Worm (Caenorhabditis elegans) whole organism, young adult: ENCODE data around the gene dnc-1.

Source experiments
- B0261.1 ChIP-seq: sonication (generic microtip); optimal IDR thresholded peaks from 2 replicates; lab custom pipeline; 2016; ENCODE audit warnings: mild to moderate bottlenecking, missing genetic modification characterization, moderate library complexity, missing compliant biosample characterization
- B0336.3 ChIP-seq: fragments of 200-800 bp; sonication (Bioruptor generic); IDR thresholded peaks from 2 replicates; pipeline ENCODE4 v1.3.6; 2022; ENCODE audit warnings: missing genetic modification characterization, missing compliant biosample characterization
- C17E4.6 ChIP-seq: fragments of 200-800 bp; sonication (Bioruptor generic); IDR thresholded peaks from 2 replicates; pipeline ENCODE4 v1.3.6; 2022; ENCODE audit warnings: missing genetic modification reagents, missing genetic modification characterization, missing compliant biosample characterization
- F10E7.11 ChIP-seq: sonication (generic microtip); optimal IDR thresholded peaks from 2 replicates; lab custom pipeline; 2017; ENCODE audit warnings: mild to moderate bottlenecking, missing genetic modification characterization, moderate library complexity, missing compliant biosample characterization
- F49E8.2 ChIP-seq: sonication (generic microtip); optimal IDR thresholded peaks from 3 replicates; lab custom pipeline; 2017; ENCODE audit warnings: missing genetic modification characterization, mild to moderate bottlenecking, missing compliant biosample characterization, antibody characterized with exemption, moderate library complexity; ENCODE audit not compliant: insufficient read depth
- F52B5.7 ChIP-seq: sonication (generic microtip); optimal IDR thresholded peaks from 2 replicates; lab custom pipeline; 2016; ENCODE audit warnings: mild to moderate bottlenecking, missing genetic modification characterization, missing compliant biosample characterization
- T26A5.8 ChIP-seq: sonication (generic microtip); optimal IDR thresholded peaks from 2 replicates; lab custom pipeline; 2016; ENCODE audit warnings: missing genetic modification characterization, missing compliant biosample characterization
- Y53F4B.3 ChIP-seq: fragments of 200-800 bp; sonication (Bioruptor generic); IDR thresholded peaks from 2 replicates; pipeline ENCODE4 v1.3.6; 2022; ENCODE audit warnings: missing genetic modification reagents, missing genetic modification characterization, missing compliant biosample characterization
- Y53G8AR.9 ChIP-seq: fragments of 200-800 bp; sonication (Bioruptor generic); conservative IDR thresholded peaks from 2 replicates; pipeline ENCODE4 v1.3.6; 2022; ENCODE audit warnings: missing genetic modification reagents, missing genetic modification characterization, missing compliant biosample characterization
- Y67H2A.10 ChIP-seq: fragments of 200-800 bp; sonication (Bioruptor generic); conservative IDR thresholded peaks from 2 replicates; pipeline ENCODE4 v1.3.6; 2022; ENCODE audit warnings: missing genetic modification reagents, missing genetic modification characterization, missing compliant biosample characterization
- Y79H2A.3 ChIP-seq: fragments of 200-800 bp; sonication (Bioruptor generic); conservative IDR thresholded peaks from 2 replicates; pipeline ENCODE4 v1.3.6; 2022; ENCODE audit warnings: missing genetic modification reagents, missing genetic modification characterization, missing compliant biosample characterization
- Y95B8A.8 ChIP-seq: fragments of 200-800 bp; sonication (Bioruptor generic); IDR thresholded peaks from 2 replicates; pipeline ENCODE4 v1.3.6; 2022; ENCODE audit warnings: missing genetic modification reagents, missing genetic modification characterization, missing compliant biosample characterization
- aptf-3 ChIP-seq: fragments of 200-800 bp; sonication (Bioruptor generic); IDR thresholded peaks from 2 replicates; pipeline ENCODE4 v1.3.6; 2022; ENCODE audit warnings: missing genetic modification characterization, missing compliant biosample characterization
- attf-3 ChIP-seq: fragments of 200-800 bp; sonication (Bioruptor generic); conservative IDR thresholded peaks from 2 replicates; pipeline ENCODE4 v1.3.6; 2022; ENCODE audit warnings: missing genetic modification reagents, missing genetic modification characterization, missing compliant biosample characterization
- attf-6 ChIP-seq: fragments of 200-800 bp; sonication (Bioruptor generic); IDR thresholded peaks from 2 replicates; pipeline ENCODE4 v1.3.6; 2022; ENCODE audit warnings: missing genetic modification reagents, missing genetic modification characterization, missing compliant biosample characterization
- bed-2 ChIP-seq: fragments of 200-800 bp; sonication (Bioruptor generic); IDR thresholded peaks from 2 replicates; pipeline ENCODE4 v1.3.6; 2022; ENCODE audit warnings: missing genetic modification reagents, missing genetic modification characterization, missing compliant biosample characterization
- cebp-1 ChIP-seq, 2 experiments: fragments of 200-800 bp in 1 of 2; sonication (Bioruptor generic) in 1 of 2; sonication (generic microtip) in 1 of 2; IDR thresholded peaks in 1 of 2; optimal IDR thresholded peaks in 1 of 2; 2 replicates each; pipeline versions ENCODE4 v1.3.6 to Lab custom; 2017 to 2022; ENCODE audit warnings: missing compliant biosample characterization in 2 of 2, missing genetic modification characterization in 2 of 2, mild to moderate bottlenecking in 1 of 2, missing genetic modification reagents in 1 of 2, moderate library complexity in 1 of 2
- ceh-27 ChIP-seq: fragments of 200-800 bp; sonication (Bioruptor generic); optimal IDR thresholded peaks from 2 replicates; lab custom pipeline; 2018; ENCODE audit warnings: mild to moderate bottlenecking, missing genetic modification characterization, moderate library complexity, missing compliant biosample characterization
- die-1 ChIP-seq: sonication (generic microtip); optimal IDR thresholded peaks from 2 replicates; lab custom pipeline; 2016; ENCODE audit warnings: missing genotype, mild to moderate bottlenecking, missing genetic modification characterization, missing compliant biosample characterization
- dox-1 ChIP-seq: fragments of 200-800 bp; sonication (Bioruptor generic); IDR thresholded peaks from 2 replicates; pipeline ENCODE4 v1.3.6; 2022; ENCODE audit warnings: missing genetic modification reagents, missing genetic modification characterization, missing compliant biosample characterization
- egrh-3 ChIP-seq: fragments of 200-800 bp; sonication (Bioruptor generic); IDR thresholded peaks from 2 replicates; pipeline ENCODE4 v1.3.6; 2022; ENCODE audit warnings: missing genetic modification reagents, missing genetic modification characterization, missing compliant biosample characterization
- ekl-4 ChIP-seq: fragments of 200-800 bp; sonication (Bioruptor generic); IDR thresholded peaks from 2 replicates; pipeline ENCODE4 v1.3.6; 2022; ENCODE audit warnings: missing genetic modification reagents, missing genetic modification characterization, missing compliant biosample characterization
- hmg-1.2 ChIP-seq: fragments of 200-800 bp; sonication (Bioruptor generic); IDR thresholded peaks from 2 replicates; pipeline ENCODE4 v1.3.6; 2022; ENCODE audit warnings: missing genetic modification reagents, missing genetic modification characterization, missing compliant biosample characterization
- hrde-1 ChIP-seq: sonication (generic microtip); optimal IDR thresholded peaks from 2 replicates; lab custom pipeline; 2016; ENCODE audit warnings: missing genetic modification characterization, mild to moderate bottlenecking, missing compliant biosample characterization, moderate library complexity, missing genotype, missing genetic modification reagents, borderline replicate concordance
- let-526 ChIP-seq: fragments of 200-800 bp; sonication (Bioruptor generic); IDR thresholded peaks from 2 replicates; pipeline ENCODE4 v1.3.6; 2022; ENCODE audit warnings: missing genetic modification reagents, missing genetic modification characterization, missing compliant biosample characterization
- lin-26 ChIP-seq: fragments of 200-800 bp; sonication (Bioruptor generic); IDR thresholded peaks from 2 replicates; pipeline ENCODE4 v1.3.6; 2022; ENCODE audit warnings: missing genetic modification reagents, missing genetic modification characterization, missing compliant biosample characterization
- lin-40 ChIP-seq: sonication (generic microtip); optimal IDR thresholded peaks from 2 replicates; lab custom pipeline; 2016; ENCODE audit warnings: missing genetic modification characterization, mild to moderate bottlenecking, missing compliant biosample characterization, missing genotype, missing genetic modification reagents
- lin-54 ChIP-seq: fragments of 200-800 bp; sonication (Bioruptor generic); optimal IDR thresholded peaks from 2 replicates; lab custom pipeline; 2018; ENCODE audit warnings: mild to moderate bottlenecking, missing genetic modification characterization, missing compliant biosample characterization
- madf-10 ChIP-seq: sonication (generic microtip); optimal IDR thresholded peaks from 2 replicates; lab custom pipeline; 2016; ENCODE audit warnings: mild to moderate bottlenecking, missing genetic modification characterization, missing compliant biosample characterization
- madf-3 ChIP-seq: fragments of 200-800 bp; sonication (Bioruptor generic); IDR thresholded peaks from 2 replicates; pipeline ENCODE4 v1.3.6; 2022; ENCODE audit warnings: missing genetic modification reagents, missing genetic modification characterization, missing compliant biosample characterization
- madf-6 ChIP-seq: fragments of 200-800 bp; sonication (Bioruptor generic); IDR thresholded peaks from 2 replicates; pipeline ENCODE4 v1.3.6; 2022; ENCODE audit warnings: missing genetic modification reagents, missing genetic modification characterization, missing compliant biosample characterization
- mel-28 ChIP-seq: sonication (generic microtip); optimal IDR thresholded peaks from 2 replicates; lab custom pipeline; 2016; ENCODE audit warnings: borderline replicate concordance, mild to moderate bottlenecking, missing genetic modification characterization, missing compliant biosample characterization
- nfya-1 ChIP-seq: sonication (generic microtip); optimal IDR thresholded peaks from 2 replicates; lab custom pipeline; 2017; ENCODE audit warnings: antibody characterized with exemption, missing compliant biosample characterization, missing genetic modification characterization, borderline replicate concordance; ENCODE audit not compliant: insufficient read depth
- nhr-179 ChIP-seq: sonication (generic microtip); optimal IDR thresholded peaks from 2 replicates; lab custom pipeline; 2016; ENCODE audit warnings: mild to moderate bottlenecking, missing genetic modification characterization, missing compliant biosample characterization
- nhr-80 ChIP-seq: sonication (generic microtip); optimal IDR thresholded peaks from 2 replicates; lab custom pipeline; 2016; ENCODE audit warnings: missing genetic modification characterization, missing compliant biosample characterization
- pha-4 ChIP-seq: fragments of 150-350 bp; sonication (generic microtip); optimal IDR thresholded peaks from 2 replicates; lab custom pipeline; 2014; ENCODE audit warnings: missing biosample characterization, missing genetic modification reagents, missing genetic modification characterization
- rec-8 ChIP-seq, 2 experiments: sonication (generic microtip); optimal IDR thresholded peaks; 2 replicates each; lab custom pipeline; 2016; ENCODE audit warnings: mild to moderate bottlenecking in 2 of 2, missing genetic modification characterization in 2 of 2, missing genetic modification reagents in 2 of 2, missing genotype in 2 of 2, missing biosample characterization in 1 of 2, missing compliant biosample characterization in 1 of 2, moderate library complexity in 1 of 2
- rpc-1 ChIP-seq, 2 experiments: fragments of 150-350 bp in 1 of 2; sonication (generic microtip) in 1 of 2; optimal IDR thresholded peaks; 2 replicates each; lab custom pipeline; 2014 to 2018; ENCODE audit warnings: missing biosample characterization in 1 of 2, missing genetic modification characterization in 1 of 2, missing genetic modification reagents in 1 of 2, missing genotype in 1 of 2
- sdz-38 ChIP-seq: sonication (generic microtip); optimal IDR thresholded peaks from 2 replicates; lab custom pipeline; 2016; ENCODE audit warnings: missing genotype, missing genetic modification characterization, missing compliant biosample characterization
- snpc-1.1 ChIP-seq: sonication (generic microtip); optimal IDR thresholded peaks from 2 replicates; lab custom pipeline; 2017; ENCODE audit warnings: missing genetic modification characterization, mild to moderate bottlenecking, missing compliant biosample characterization, antibody characterized with exemption, moderate library complexity, missing genotype, missing genetic modification reagents; ENCODE audit not compliant: insufficient read depth
- snpc-4 ChIP-seq, 5 experiments: fragments of 150-350 bp in 1 of 5; sonication (generic microtip) in 4 of 5; optimal IDR thresholded peaks; 2 replicates each; lab custom pipeline; 2014 to 2018; ENCODE audit warnings: missing genetic modification characterization in 5 of 5, missing biosample characterization in 3 of 5, antibody characterized with exemption in 2 of 5, mild to moderate bottlenecking in 2 of 5, missing compliant biosample characterization in 2 of 5, missing genotype in 2 of 5, moderate library complexity in 2 of 5, missing genetic modification reagents in 1 of 5
- tbx-9 ChIP-seq: sonication (generic microtip); optimal IDR thresholded peaks from 2 replicates; lab custom pipeline; 2016; ENCODE audit warnings: borderline replicate concordance, missing genetic modification characterization, inconsistent platforms, missing compliant biosample characterization
- tlf-1 ChIP-seq: fragments of 200-800 bp; sonication (Bioruptor generic); optimal IDR thresholded peaks from 2 replicates; lab custom pipeline; 2018; ENCODE audit warnings: mild to moderate bottlenecking, missing genetic modification characterization, missing compliant biosample characterization
- unc-62 ChIP-seq: fragments of 150-350 bp; optimal IDR thresholded peaks from 2 replicates; lab custom pipeline; 2014; ENCODE audit warnings: missing biosample characterization, missing genetic modification reagents, missing genetic modification characterization
- ztf-6 ChIP-seq: fragments of 200-800 bp; sonication (Bioruptor generic); IDR thresholded peaks from 2 replicates; pipeline ENCODE4 v1.3.6; 2022; ENCODE audit warnings: missing genetic modification reagents, missing genetic modification characterization, missing compliant biosample characterization

The dnc-1 gene

DNA sequence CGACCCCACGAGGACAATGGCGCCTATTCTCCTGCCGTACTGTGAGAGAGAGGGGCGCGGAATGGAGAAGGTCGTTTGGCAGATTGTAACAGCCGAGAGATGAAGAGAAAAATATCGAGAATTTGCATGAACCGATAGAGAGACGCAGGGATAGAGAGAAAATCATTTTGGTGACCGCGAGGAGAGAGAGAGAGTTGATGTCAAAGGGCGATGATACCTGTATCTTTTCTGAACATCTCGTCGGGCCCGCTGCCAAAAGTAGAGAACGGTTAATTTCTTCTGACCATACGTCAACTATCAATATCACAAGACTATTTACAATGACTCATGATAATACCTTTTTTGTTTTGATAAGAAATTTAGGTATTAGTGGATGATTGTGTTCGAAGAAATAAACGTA, 43.0 kb upstream of the dnc-1 start (continued):
- TF ChIP-seq pha-4 (tag; lab: Kevin White, UChicago) (no peak), Y79H2A.3 (GFP tag; lab: Robert Waterston, UW) (no peak)

ce11 chrIV:10971636-10972199, 38.7 kb upstream of the dnc-1 start:
- TF ChIP-seq nhr-80 (tag; lab: Kevin White, UChicago) (peak; percentile 27), tlf-1 (GFP tag; lab: Kevin White, UChicago) (no peak), die-1 (tag; lab: Kevin White, UChicago) (no peak), Y95B8A.8 (GFP tag; lab: Robert Waterston, UW) (no peak), cebp-1 (GFP tag; IDR thresholded peaks at IDR 0.05; lab: Robert Waterston, UW) (no peak), cebp-1 (tag; optimal IDR thresholded peaks at IDR 0.05; lab: Kevin White, UChicago) (peak; percentile 29), lin-54 (GFP tag; lab: Kevin White, UChicago) (no peak), attf-3 (no peak), lin-40 (no peak), snpc-1.1 (tag; lab: Kevin White, UChicago) (no peak), lin-26 (no peak), mel-28 (no peak), pha-4 (tag; lab: Kevin White, UChicago) (peak; percentile 56), nfya-1 (no peak), C17E4.6 (GFP tag; lab: Robert Waterston, UW) (no peak), madf-6 (GFP tag; lab: Robert Waterston, UW) (no peak), snpc-4 (GFP tag; optimal IDR thresholded peaks at IDR 0.05; lab: Kevin White, UChicago) (no peak), snpc-4 (tag; optimal IDR thresholded peaks at IDR 0.05; lab: Kevin White, UChicago) (no peak), B0336.3 (GFP tag; lab: Robert Waterston, UW) (no peak), F49E8.2 (tag; lab: Kevin White, UChicago) (no peak), hrde-1 (no peak), nhr-179 (tag; lab: Kevin White, UChicago) (no peak), dox-1 (no peak), tbx-9 (tag; lab: Kevin White, UChicago) (no peak), ztf-6 (0 out of 2 replicates have a peak, but pooled peaks have one; percentile 40), F52B5.7 (tag; lab: Kevin White, UChicago) (no peak), ekl-4 (GFP tag; lab: Robert Waterston, UW) (no peak), madf-3 (GFP tag; lab: Robert Waterston, UW) (no peak), aptf-3 (GFP tag; lab: Robert Waterston, UW) (no peak), egrh-3 (GFP tag; lab: Robert Waterston, UW) (no peak), unc-62 (no peak), sdz-38 (tag; lab: Kevin White, UChicago) (no peak), hmg-1.2 (GFP tag; lab: Robert Waterston, UW) (no peak)

- TF ChIP-seq F10E7.11 (no peak), bed-2 (no peak), madf-10 (tag; lab: Kevin White, UChicago) (no peak), T26A5.8 (tag; lab: Kevin White, UChicago) (no peak), ceh-27 (no peak), Y53F4B.3 (no peak), rpc-1 (optimal IDR thresholded peaks at IDR 0.05; lab: Kevin White, UChicago) (no peak), rpc-1 (tag; optimal IDR thresholded peaks at IDR 0.05; lab: Kevin White, UChicago) (no peak), madf-6 (GFP tag; lab: Robert Waterston, UW) (no peak), Y53G8AR.9 (GFP tag; lab: Robert Waterston, UW) (no peak), dox-1 (no peak), Y95B8A.8 (GFP tag; lab: Robert Waterston, UW) (no peak), Y67H2A.10 (no peak), B0261.1 (tag; lab: Kevin White, UChicago) (no peak), rec-8 (tag; optimal IDR thresholded peaks at IDR 0.05; lab: Kevin White, UChicago) (no peak), let-526 (GFP tag; lab: Robert Waterston, UW) (no peak), attf-6 (no peak)
These were observed 37.8 kb upstream of the dnc-1 start for ce11 chrIV:10970767-10971166.
